Fruit fly (Drosophila melanogaster): ENCODE results near the gene JYalpha.

Gene JYalpha

dm6 chr4:43179-43935, 42.7 kb downstream of the JYalpha start, which contains the start of gene PlexB (continued):
- TF ChIP-seq tap (tag; optimal IDR thresholded peaks at IDR 0.05) (no peak), pho (GFP tag; optimal IDR thresholded peaks at IDR 0.05) (peak; percentile 36), CG13624 (GFP tag; optimal IDR thresholded peaks at IDR 0.05) (no peak), ara (GFP tag; IDR thresholded peaks at IDR 0.05) (no peak), wek (GFP tag; optimal IDR thresholded peaks at IDR 0.05) (peak; percentile 54), Doc3 (GFP tag; IDR thresholded peaks at IDR 0.05; ENCODE audit: partially characterized antibody) (peak; percentile 52; the same call in 2 of the 3 replicates), Max (GFP tag; optimal IDR thresholded peaks at IDR 0.05) (no peak), grau (tag; optimal IDR thresholded peaks at IDR 0.05) (peak; percentile 22), CG14441 (GFP tag; IDR thresholded peaks at IDR 0.05) (no peak), CG3995 (GFP tag; optimal IDR thresholded peaks at IDR 0.05) (peak; percentile 54), CG14965 (GFP tag; optimal IDR thresholded peaks at IDR 0.05; ENCODE audit: borderline replicate concordance) (no peak), Dll (GFP tag; IDR thresholded peaks at IDR 0.05; ENCODE audit: partially characterized antibody) (peak; percentile 67; the same call in 3 of the 4 replicates), chm (GFP tag; IDR thresholded peaks at IDR 0.05) (no peak), CG13123 (GFP tag; optimal IDR thresholded peaks at IDR 0.05) (no peak), CG15514 (GFP tag; optimal IDR thresholded peaks at IDR 0.05) (peak; percentile 67), unc-4 (GFP tag; IDR thresholded peaks at IDR 0.05; ENCODE audit: partially characterized antibody) (peak; percentile 69), CG10565 (GFP tag; optimal IDR thresholded peaks at IDR 0.05) (no peak), CG10366 (GFP tag; IDR thresholded peaks at IDR 0.05) (no peak), CG1024 (GFP tag; IDR thresholded peaks at IDR 0.05) (peak; percentile 100), da (GFP tag; optimal IDR thresholded peaks at IDR 0.05) (no peak), CG1647 (GFP tag; optimal IDR thresholded peaks at IDR 0.05) (no peak), CG32772 (GFP tag; IDR thresholded peaks at IDR 0.05) (no peak), disco-r (GFP tag; optimal IDR thresholded peaks at IDR 0.05) (no peak), Hmr (GFP tag; optimal IDR thresholded peaks at IDR 0.05) (no peak), Fer2 (tag; optimal IDR thresholded peaks at IDR 0.05) (no peak), maf-S (GFP tag; optimal IDR thresholded peaks at IDR 0.05) (no peak), Eip74EF (GFP tag; optimal IDR thresholded peaks at IDR 0.05) (peak in 1 of 2 experiments; percentile 29), Taf1 (GFP tag; IDR thresholded peaks at IDR 0.05) (no peak), Kr (GFP tag; optimal IDR thresholded peaks at IDR 0.05) (no peak), sug (tag; optimal IDR thresholded peaks at IDR 0.05) (peak; percentile 37), danr (GFP tag; IDR thresholded peaks at IDR 0.05) (no peak), CG1792 (GFP tag; optimal IDR thresholded peaks at IDR 0.05) (no peak), CG3281 (GFP tag; optimal IDR thresholded peaks at IDR 0.05) (no peak), hth (optimal IDR thresholded peaks at IDR 0.05) (no peak), gfzf (GFP tag; optimal IDR thresholded peaks at IDR 0.05) (peak; percentile 29), CG10209 (GFP tag; optimal IDR thresholded peaks at IDR 0.05) (no peak), Dp (GFP tag; optimal IDR thresholded peaks at IDR 0.05) (no peak), CG32532 (GFP tag; IDR thresholded peaks at IDR 0.05) (no peak), CG4282 (GFP tag; optimal IDR thresholded peaks at IDR 0.05) (no peak), Fer3 (tag; optimal IDR thresholded peaks at IDR 0.05) (no peak), CG12769 (tag; optimal IDR thresholded peaks at IDR 0.05) (no peak), ind (GFP tag; optimal IDR thresholded peaks at IDR 0.05) (no peak), jumu (GFP tag; optimal IDR thresholded peaks at IDR 0.05) (no peak), pfk (GFP tag; optimal IDR thresholded peaks at IDR 0.05) (peak; percentile 71), p53 (GFP tag; optimal IDR thresholded peaks at IDR 0.05) (peak; percentile 22), CG15073 (GFP tag; optimal IDR thresholded peaks at IDR 0.05) (no peak), crc (GFP tag; optimal IDR thresholded peaks at IDR 0.05) (no peak), ssp (GFP tag; IDR thresholded peaks at IDR 0.05) (peak; percentile 100), corto (GFP tag; optimal IDR thresholded peaks at IDR 0.05) (no peak), shn (GFP tag; optimal IDR thresholded peaks at IDR 0.05) (peak; percentile 19)

All from whole organism, embryonic.